Fruit fly (Drosophila melanogaster) whole organism, embryonic: ENCODE results near the gene DCTN6-p27.

Source experiments
- CG12769 ChIP-seq: fragments of 200-800 bp; sonication (Bioruptor generic); optimal IDR thresholded peaks from 2 replicates; lab custom pipeline; 2019; ENCODE audit warnings: missing biosample characterization, mild to moderate bottlenecking, missing genetic modification characterization, moderate library complexity
- CG15269 ChIP-seq: fragments of 200-800 bp; sonication (Bioruptor generic); optimal IDR thresholded peaks from 2 replicates; lab custom pipeline; 2018; ENCODE audit warnings: missing biosample characterization, mild to moderate bottlenecking, missing genetic modification characterization, moderate library complexity
- CG1602 ChIP-seq: fragments of 200-800 bp; sonication (Bioruptor generic); optimal IDR thresholded peaks from 3 replicates; lab custom pipeline; 2016; ENCODE audit warnings: missing biosample characterization, missing genetic modification characterization
- CG16813 ChIP-seq: fragments of 200-800 bp; sonication (Bioruptor generic); IDR thresholded peaks from 3 replicates; pipeline ENCODE4 v1.3.6; 2022; ENCODE audit warnings: missing biosample characterization, missing genetic modification characterization; ENCODE audit not compliant: partially characterized antibody
- CG4282 ChIP-seq: fragments of 200-800 bp; sonication (Bioruptor generic); optimal IDR thresholded peaks from 2 replicates; lab custom pipeline; 2016; ENCODE audit warnings: missing biosample characterization, missing genetic modification characterization
- dmrt11E ChIP-seq: fragments of 200-800 bp; sonication (Bioruptor generic); optimal IDR thresholded peaks from 3 replicates; lab custom pipeline; 2018; ENCODE audit warnings: missing biosample characterization, mild to moderate bottlenecking, missing genetic modification characterization, moderate library complexity
- her ChIP-seq: fragments of 200-800 bp; sonication (Bioruptor generic); optimal IDR thresholded peaks from 2 replicates; lab custom pipeline; 2016; ENCODE audit warnings: missing biosample characterization, missing genetic modification characterization
- jumu ChIP-seq: fragments of 200-800 bp; sonication (Bioruptor generic); optimal IDR thresholded peaks from 3 replicates; lab custom pipeline; 2016; ENCODE audit warnings: missing biosample characterization, missing genetic modification characterization
- odd ChIP-seq: fragments of 200-800 bp; sonication (Bioruptor generic); optimal IDR thresholded peaks from 2 replicates; lab custom pipeline; 2017; ENCODE audit warnings: missing biosample characterization, mild to moderate bottlenecking, missing genetic modification characterization
- sqz ChIP-seq: fragments of 200-800 bp; sonication (Bioruptor generic); optimal IDR thresholded peaks from 3 replicates; lab custom pipeline; 2018; ENCODE audit warnings: missing biosample characterization, mild to moderate bottlenecking, missing genetic modification characterization
- vvl ChIP-seq: fragments of 200-800 bp; sonication (Bioruptor generic); IDR thresholded peaks from 2 replicates; pipeline ENCODE4 v1.3.6; 2022; ENCODE audit warnings: missing biosample characterization, missing genetic modification characterization

dm6 chr2L:19089385-19089784 is 42.7 kb upstream of the DCTN6-p27 start:
- TF ChIP-seq CG15269 (tag; lab: Kevin White, UChicago) = no peak
- TF ChIP-seq CG12769 (tag; lab: Kevin White, UChicago) = no peak
- no peak for TF ChIP-seq jumu (GFP tag; lab: Kevin White, UChicago)
- no peak for TF ChIP-seq dmrt11E (tag; lab: Kevin White, UChicago)
- TF ChIP-seq CG4282 (GFP tag; lab: Kevin White, UChicago) = no peak
- no peak for TF ChIP-seq her (GFP tag; lab: Kevin White, UChicago)
- TF ChIP-seq CG16813 (GFP tag; lab: Robert Waterston, UW) = no peak
- no peak for TF ChIP-seq sqz (GFP tag; lab: Kevin White, UChicago)
- TF ChIP-seq CG1602 (GFP tag; lab: Kevin White, UChicago) = no peak
- TF ChIP-seq vvl (GFP tag; lab: Robert Waterston, UW) = no peak
- no peak for TF ChIP-seq odd (GFP tag; lab: Kevin White, UChicago)
